Worm (Caenorhabditis elegans): ENCODE measurements around the gene F55H2.8.

Gene F55H2.8

DNA sequence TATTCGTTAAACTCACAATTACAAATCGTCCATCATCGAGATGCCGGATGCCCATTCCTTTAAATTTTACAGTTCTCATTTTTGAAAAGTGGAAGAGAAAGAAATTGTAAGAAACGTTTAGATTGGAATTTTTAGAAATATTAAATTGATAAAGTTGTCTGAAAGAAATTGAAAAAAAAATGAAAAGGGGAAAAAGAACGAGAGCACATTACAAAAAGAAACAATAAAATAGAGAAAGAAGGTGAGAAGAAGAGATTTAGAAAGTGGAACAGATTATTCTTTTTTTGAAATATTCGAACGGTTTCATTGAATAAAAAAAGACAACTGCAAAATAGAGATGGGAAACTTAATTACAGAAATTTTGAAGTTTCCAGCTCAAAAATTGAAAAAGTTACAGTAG is 47.5 kb downstream of the F55H2.8 start, which contains the start of gene C48B4.8 (continued):
- TF ChIP-seq dpl-1 (GFP tag; optimal IDR thresholded peaks at IDR 0.05) (no peak), T07F8.4 (tag; optimal IDR thresholded peaks at IDR 0.05) (no peak), T26A5.8 (tag; optimal IDR thresholded peaks at IDR 0.05) (no peak)

DNA sequence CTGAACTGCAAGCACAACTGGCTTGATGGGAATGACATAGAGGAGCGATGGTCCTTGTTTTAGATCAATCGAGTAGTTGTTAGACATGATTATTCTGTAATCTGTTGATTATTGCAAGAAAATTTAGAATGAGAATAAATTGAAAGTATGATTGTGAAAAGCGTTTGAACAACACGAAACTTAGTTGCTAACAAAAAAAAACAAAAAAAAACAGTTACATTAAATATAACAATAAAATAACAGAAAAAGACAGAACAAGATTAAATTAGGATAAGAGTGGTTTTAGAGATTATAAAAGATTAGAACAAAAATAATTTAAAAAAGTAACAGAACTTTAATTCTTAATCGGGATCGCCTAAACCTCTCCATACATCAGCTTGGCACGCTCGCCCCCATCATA is 49.6 kb downstream of the F55H2.8 start, which contains the start of gene C48B4.9:
Gene C48B4.9, minus strand, starts transcription at position 101 of the 400 bp plus-strand sequence.
- no peak for TF ChIP-seq lag-1 (GFP tag; IDR thresholded peaks at IDR 0.05)
- TF ChIP-seq mcd-1 (GFP tag; IDR thresholded peaks at IDR 0.05) = no peak
- no peak for TF ChIP-seq dpff-1 (tag; optimal IDR thresholded peaks at IDR 0.05)
- TF ChIP-seq sea-2 (GFP tag; IDR thresholded peaks at IDR 0.05) = no peak
- no peak for TF ChIP-seq pha-4 (tag; optimal IDR thresholded peaks at IDR 0.05)
- no peak for TF ChIP-seq F39B2.1 (GFP tag; IDR thresholded peaks at IDR 0.05)
- TF ChIP-seq F37B4.10 (GFP tag; IDR thresholded peaks at IDR 0.05) = no peak
- no peak for TF ChIP-seq D2030.7 (GFP tag; IDR thresholded peaks at IDR 0.05)
- no peak for TF ChIP-seq hlh-12 (tag; optimal IDR thresholded peaks at IDR 0.05)
- TF ChIP-seq lsy-27 (tag; optimal IDR thresholded peaks at IDR 0.05; ENCODE audit: borderline replicate concordance, insufficient read depth) = no peak
- TF ChIP-seq K12H6.12 (tag; optimal IDR thresholded peaks at IDR 0.05) = no peak
- TF ChIP-seq attf-5 (GFP tag; optimal IDR thresholded peaks at IDR 0.05) = no peak
- TF ChIP-seq attf-6 (GFP tag; IDR thresholded peaks at IDR 0.05) = no peak
- no peak for TF ChIP-seq lin-54 (GFP tag; optimal IDR thresholded peaks at IDR 0.05)
- TF ChIP-seq hmg-1.2 (GFP tag; IDR thresholded peaks at IDR 0.05) = no peak
- no peak for TF ChIP-seq xnd-1 (tag; optimal IDR thresholded peaks at IDR 0.05)

All from whole organism, young adult.